Fruit fly (Drosophila melanogaster) ovary, adult (tissue): Measurements from ENCODE around the gene milt.

Experiments used
- CG17801 ChIP-seq: fragments of 200-800 bp; optimal IDR thresholded peaks from 2 replicates; lab custom pipeline; 2019; ENCODE audit warnings: missing biosample characterization, mild to moderate bottlenecking, missing genetic modification characterization, moderate library complexity; ENCODE audit not compliant: partially characterized antibody

The milt gene

dm6 chr2L:7097386-7097785 is 59.8 kb downstream of the milt start:
- TF ChIP-seq CG17801: no peak

- no peak for TF ChIP-seq CG17801
These were observed 63.2 kb downstream of the milt start for dm6 chr2L:7100830-7101229.

- no peak for TF ChIP-seq CG17801
These were observed 66.8 kb downstream of the milt start for dm6 chr2L:7104195-7104971.
